Worm (Caenorhabditis elegans): Measurements from ENCODE around the gene mct-6.

ce11 chrX:16770919-16771318 lies 621 bp upstream of the mct-6 start:
- TF ChIP-seq W03F9.2 (tag; optimal IDR thresholded peaks at IDR 0.05) (no peak), dao-5 (tag; optimal IDR thresholded peaks at IDR 0.05) (no peak)

All from whole organism, L4/young adult.